Fruit fly (Drosophila melanogaster) whole organism, embryonic: Measurements from ENCODE around the gene CG14174.

Experiments used
- Asciz ChIP-seq: fragments of 200-800 bp; sonication (Bioruptor generic); optimal IDR thresholded peaks from 2 replicates; lab custom pipeline; 2017; ENCODE audit warnings: missing biosample characterization, mild to moderate bottlenecking, missing genetic modification characterization, missing genetic modification reagents
- C15 ChIP-seq: fragments of 200-800 bp; sonication (Bioruptor generic); IDR thresholded peaks from 3 replicates; pipeline ENCODE4 v1.3.6; 2022; ENCODE audit warnings: missing biosample characterization, missing genetic modification characterization
- CG11398 ChIP-seq: fragments of 200-800 bp; sonication (Bioruptor generic); optimal IDR thresholded peaks from 2 replicates; lab custom pipeline; 2016; ENCODE audit warnings: missing biosample characterization, missing genetic modification characterization
- CG11504 ChIP-seq: fragments of 200-800 bp; sonication (Bioruptor generic); optimal IDR thresholded peaks from 3 replicates; lab custom pipeline; 2019; ENCODE audit warnings: missing biosample characterization, mild to moderate bottlenecking, missing genetic modification characterization, moderate library complexity
- CG11560 ChIP-seq: fragments of 200-800 bp; sonication (Bioruptor generic); IDR thresholded peaks from 3 replicates; pipeline ENCODE4 v1.3.6; 2022; ENCODE audit warnings: missing biosample characterization, missing genetic modification characterization
- CG12659 ChIP-seq: fragments of 200-800 bp; sonication (Bioruptor generic); optimal IDR thresholded peaks from 3 replicates; lab custom pipeline; 2017; ENCODE audit warnings: mild to moderate bottlenecking, missing biosample characterization, missing genetic modification reagents, missing genetic modification characterization
- CG15011 ChIP-seq: fragments of 200-800 bp; sonication (Bioruptor generic); optimal IDR thresholded peaks from 3 replicates; lab custom pipeline; 2018; ENCODE audit warnings: missing biosample characterization, mild to moderate bottlenecking, missing genetic modification characterization
- CG15514 ChIP-seq: fragments of 200-800 bp; sonication (Bioruptor generic); optimal IDR thresholded peaks from 3 replicates; lab custom pipeline; 2017; ENCODE audit warnings: missing biosample characterization, missing genetic modification characterization, mild to moderate bottlenecking, moderate library complexity, missing genetic modification reagents
- CG1603 ChIP-seq: fragments of 200-800 bp; sonication (Bioruptor generic); optimal IDR thresholded peaks from 2 replicates; lab custom pipeline; 2019; ENCODE audit warnings: missing biosample characterization, mild to moderate bottlenecking, missing genetic modification characterization, moderate library complexity
- CG2120 ChIP-seq: fragments of 200-800 bp; sonication (Bioruptor generic); optimal IDR thresholded peaks from 3 replicates; lab custom pipeline; 2016; ENCODE audit warnings: missing biosample characterization, missing genetic modification characterization
- CG2889 ChIP-seq: fragments of 200-800 bp; sonication (Bioruptor generic); IDR thresholded peaks from 3 replicates; pipeline ENCODE4 v1.3.6; 2022; ENCODE audit warnings: missing biosample characterization, missing genetic modification characterization
- CG32772 ChIP-seq: fragments of 200-800 bp; sonication (Bioruptor generic); IDR thresholded peaks from 2 replicates; pipeline ENCODE4 v1.3.6; 2022; ENCODE audit warnings: missing biosample characterization, missing genetic modification characterization
- CG4854 ChIP-seq: fragments of 200-800 bp; sonication (Bioruptor generic); optimal IDR thresholded peaks from 2 replicates; lab custom pipeline; 2016; ENCODE audit warnings: missing biosample characterization, missing genetic modification characterization, inconsistent platforms
- CG7839 ChIP-seq: fragments of 200-800 bp; sonication (Bioruptor generic); optimal IDR thresholded peaks from 3 replicates; lab custom pipeline; 2018; ENCODE audit warnings: missing biosample characterization, mild to moderate bottlenecking, missing genetic modification characterization, moderate library complexity
- CG8290 ChIP-seq, 3 experiments: fragments of 200-800 bp; sonication (Bioruptor generic); optimal IDR thresholded peaks; 2 replicates each; lab custom pipeline; 2016 to 2019; ENCODE audit warnings: missing biosample characterization in 3 of 3, missing genetic modification characterization in 3 of 3, mild to moderate bottlenecking in 2 of 3, moderate library complexity in 1 of 3
- CG9609 ChIP-seq: fragments of 200-800 bp; sonication (Bioruptor generic); optimal IDR thresholded peaks from 3 replicates; lab custom pipeline; 2016; ENCODE audit warnings: missing biosample characterization, missing genetic modification characterization
- CG9727 ChIP-seq: fragments of 200-800 bp; sonication (Bioruptor generic); optimal IDR thresholded peaks from 3 replicates; lab custom pipeline; 2017; ENCODE audit warnings: missing biosample characterization, mild to moderate bottlenecking, missing genetic modification characterization
- CHES-1-like ChIP-seq: fragments of 200-800 bp; sonication (Bioruptor generic); optimal IDR thresholded peaks from 2 replicates; lab custom pipeline; 2016; ENCODE audit warnings: missing biosample characterization, missing genetic modification characterization
- Dek ChIP-seq: fragments of 200-800 bp; sonication (Bioruptor generic); optimal IDR thresholded peaks from 3 replicates; lab custom pipeline; 2019; ENCODE audit warnings: missing biosample characterization, mild to moderate bottlenecking, missing genetic modification characterization, moderate library complexity
- Dip2 ChIP-seq: fragments of 200-800 bp; sonication (Bioruptor generic); IDR thresholded peaks from 2 replicates; pipeline ENCODE4 v1.3.6; 2022; ENCODE audit warnings: missing biosample characterization, missing genetic modification characterization
- Drgx ChIP-seq: fragments of 200-800 bp; sonication (Bioruptor generic); IDR thresholded peaks from 2 replicates; pipeline ENCODE4 v1.3.6; 2022; ENCODE audit warnings: missing biosample characterization, missing genetic modification characterization
- Fer1 ChIP-seq: fragments of 200-800 bp; sonication (Bioruptor generic); optimal IDR thresholded peaks from 2 replicates; lab custom pipeline; 2017; ENCODE audit warnings: missing biosample characterization, mild to moderate bottlenecking, missing genetic modification characterization
- Gug ChIP-seq: fragments of 200-800 bp; sonication (Bioruptor generic); IDR thresholded peaks from 4 replicates; pipeline ENCODE4 v1.3.6; 2022; ENCODE audit warnings: missing biosample characterization, missing genetic modification characterization
- HLH4C ChIP-seq: fragments of 200-800 bp; sonication (Bioruptor generic); IDR thresholded peaks from 3 replicates; pipeline ENCODE4 v1.3.6; 2022; ENCODE audit warnings: missing biosample characterization, missing genetic modification characterization; ENCODE audit not compliant: partially characterized antibody
- HLHmδ ChIP-seq: fragments of 200-800 bp; sonication (Bioruptor generic); optimal IDR thresholded peaks from 2 replicates; lab custom pipeline; 2018; ENCODE audit warnings: missing biosample characterization, mild to moderate bottlenecking, missing genetic modification characterization, moderate library complexity
- MBD-R2 ChIP-seq: fragments of 200-800 bp; sonication (Bioruptor generic); IDR thresholded peaks from 2 replicates; pipeline ENCODE4 v1.3.6; 2022; ENCODE audit warnings: missing biosample characterization, missing genetic modification characterization
- MESR4 ChIP-seq: fragments of 200-800 bp; sonication (Bioruptor generic); optimal IDR thresholded peaks from 2 replicates; lab custom pipeline; 2018; ENCODE audit warnings: missing biosample characterization, mild to moderate bottlenecking, missing genetic modification characterization, moderate library complexity
- Oli ChIP-seq: fragments of 200-800 bp; sonication (Bioruptor generic); optimal IDR thresholded peaks from 2 replicates; lab custom pipeline; 2018; ENCODE audit warnings: missing biosample characterization, mild to moderate bottlenecking, missing genetic modification characterization, moderate library complexity
- Ptx1 ChIP-seq: fragments of 200-800 bp; sonication (Bioruptor generic); IDR thresholded peaks from 2 replicates; pipeline ENCODE4 v1.3.6; 2022; ENCODE audit warnings: missing biosample characterization, missing genetic modification characterization
- Stat92E ChIP-seq, 3 experiments: fragments of >200 bp in 2 of 3; fragments of 200-800 bp in 1 of 3; sonication (Bioruptor generic) in 1 of 3; optimal IDR thresholded peaks; 2 replicates each; lab custom pipeline; 2017 to 2019; ENCODE audit warnings: missing biosample characterization in 3 of 3, missing genetic modification characterization in 3 of 3, mild to moderate bottlenecking in 1 of 3, moderate library complexity in 1 of 3
- Tbp ChIP-seq: fragments of >200 bp; optimal IDR thresholded peaks from 2 replicates; lab custom pipeline; 2018; ENCODE audit warnings: missing biosample characterization, missing genetic modification characterization
- YL-1 ChIP-seq: fragments of 200-800 bp; sonication (Bioruptor generic); optimal IDR thresholded peaks from 3 replicates; lab custom pipeline; 2017; ENCODE audit warnings: missing biosample characterization, mild to moderate bottlenecking, missing genetic modification characterization
- ab ChIP-seq: fragments of 200-800 bp; sonication (Bioruptor generic); optimal IDR thresholded peaks from 2 replicates; lab custom pipeline; 2016; ENCODE audit warnings: missing biosample characterization, missing genetic modification characterization
- chif ChIP-seq, 2 experiments: fragments of 200-800 bp; sonication (Bioruptor generic); optimal IDR thresholded peaks; 3 replicates each; lab custom pipeline; 2016; ENCODE audit warnings: missing biosample characterization in 2 of 2, missing genetic modification characterization in 2 of 2
- crp ChIP-seq, 2 experiments: fragments of 200-800 bp; sonication (Bioruptor generic); optimal IDR thresholded peaks; 2 replicates in 1 of 2; 3 replicates in 1 of 2; lab custom pipeline; 2017; ENCODE audit warnings: missing biosample characterization in 2 of 2, missing genetic modification characterization in 2 of 2, mild to moderate bottlenecking in 1 of 2, moderate library complexity in 1 of 2
- dati ChIP-seq: fragments of 200-800 bp; sonication (Bioruptor generic); IDR thresholded peaks from 2 replicates; pipeline ENCODE4 v1.3.6; 2022; ENCODE audit warnings: missing biosample characterization, missing genetic modification characterization
- dm ChIP-seq: fragments of 200-800 bp; sonication (Bioruptor generic); optimal IDR thresholded peaks from 3 replicates; lab custom pipeline; 2016; ENCODE audit warnings: missing biosample characterization, missing genetic modification characterization
- fd102C ChIP-seq: fragments of 200-800 bp; sonication (Bioruptor generic); optimal IDR thresholded peaks from 2 replicates; lab custom pipeline; 2018; ENCODE audit warnings: missing biosample characterization, mild to moderate bottlenecking, missing genetic modification characterization, moderate library complexity
- fru ChIP-seq: fragments of >200 bp; optimal IDR thresholded peaks from 2 replicates; lab custom pipeline; 2017
- ham ChIP-seq: fragments of 200-800 bp; sonication (Bioruptor generic); IDR thresholded peaks from 2 replicates; pipeline ENCODE4 v1.3.6; 2022; ENCODE audit warnings: missing biosample characterization, missing genetic modification characterization
- hkb ChIP-seq, 2 experiments: fragments of 200-800 bp in 1 of 2; fragments of >200 bp in 1 of 2; sonication (Bioruptor generic) in 1 of 2; IDR thresholded peaks in 1 of 2; optimal IDR thresholded peaks in 1 of 2; 2 replicates each; pipeline versions ENCODE4 v1.3.6 to Lab custom; 2017 to 2022; ENCODE audit warnings: missing biosample characterization in 1 of 2, missing genetic modification characterization in 1 of 2
- inv ChIP-seq: fragments of 200-800 bp; sonication (Bioruptor generic); IDR thresholded peaks from 2 replicates; pipeline ENCODE4 v1.3.6; 2022; ENCODE audit warnings: missing biosample characterization, missing genetic modification characterization; ENCODE audit not compliant: partially characterized antibody
- maf-S ChIP-seq: fragments of 200-800 bp; sonication (Bioruptor generic); optimal IDR thresholded peaks from 2 replicates; lab custom pipeline; 2016; ENCODE audit warnings: missing biosample characterization, missing genetic modification characterization
- odd ChIP-seq: fragments of 200-800 bp; sonication (Bioruptor generic); optimal IDR thresholded peaks from 2 replicates; lab custom pipeline; 2017; ENCODE audit warnings: missing biosample characterization, mild to moderate bottlenecking, missing genetic modification characterization
- pho ChIP-seq: fragments of 200-800 bp; sonication (Bioruptor generic); optimal IDR thresholded peaks from 2 replicates; lab custom pipeline; 2016; ENCODE audit warnings: missing biosample characterization, missing genetic modification characterization
- ranshi ChIP-seq: fragments of 200-800 bp; sonication (Bioruptor generic); IDR thresholded peaks from 2 replicates; pipeline ENCODE4 v1.3.6; 2022; ENCODE audit warnings: missing biosample characterization, missing genetic modification characterization
- sisA ChIP-seq: fragments of 200-800 bp; sonication (Bioruptor generic); IDR thresholded peaks from 2 replicates; pipeline ENCODE4 v1.3.6; 2022; ENCODE audit warnings: missing biosample characterization, missing genetic modification characterization
- tin ChIP-seq: fragments of 200-800 bp; sonication (Bioruptor generic); optimal IDR thresholded peaks from 3 replicates; lab custom pipeline; 2016; ENCODE audit warnings: missing biosample characterization, missing genetic modification characterization

CG14174 gene

dm6 chr3L:9713828-9714536 is 5.1 kb upstream of the CG14174 start, which contains the start of gene vsg (continued):
- peak; percentile 77 for TF ChIP-seq tin
- no peak for TF ChIP-seq ham (GFP tag; lab: Robert Waterston, UW)
- peak; percentile 67 for TF ChIP-seq CG1603 (tag; lab: Kevin White, UChicago)
- TF ChIP-seq MBD-R2 (GFP tag; lab: Robert Waterston, UW), result no peak; the same call in 1 of the 2 replicates
- peak; percentile 10 for TF ChIP-seq HLHmδ (GFP tag; lab: Kevin White, UChicago)
- TF ChIP-seq CG9609 (GFP tag; lab: Kevin White, UChicago), result no peak
- TF ChIP-seq Oli, result peak; percentile 81
- peak; percentile 91 for TF ChIP-seq CG12659 (GFP tag; lab: Kevin White, UChicago)
- TF ChIP-seq CG8290 (GFP tag; optimal IDR thresholded peaks at IDR 0.05; lab: Kevin White, UChicago), result peak; percentile 22
- peak in 1 of 2 experiments; percentile 76 for TF ChIP-seq CG8290 (tag; optimal IDR thresholded peaks at IDR 0.05; lab: Kevin White, UChicago)
- no peak for TF ChIP-seq fru (lab: Kevin White, UChicago)
- TF ChIP-seq hkb (optimal IDR thresholded peaks at IDR 0.05; lab: Kevin White, UChicago), result no peak
- peak; percentile 53; the same call in 1 of the 2 replicates for TF ChIP-seq hkb (GFP tag; IDR thresholded peaks at IDR 0.05; lab: Robert Waterston, UW)
- peak; percentile 81 for TF ChIP-seq Dek
- peak; percentile 91 for TF ChIP-seq CG9727 (GFP tag; lab: Kevin White, UChicago)
- no peak for TF ChIP-seq Asciz (GFP tag; lab: Kevin White, UChicago)
- peak; percentile 70; the same call in 2 of the 3 replicates for TF ChIP-seq CG11560
- peak; percentile 0 to 77 for TF ChIP-seq crp (GFP tag; optimal IDR thresholded peaks at IDR 0.05; lab: Kevin White, UChicago)
- peak; percentile 80 for TF ChIP-seq HLH4C
- TF ChIP-seq Fer1 (GFP tag; lab: Kevin White, UChicago), result peak; percentile 63
- peak; percentile 83 for TF ChIP-seq inv
- peak; percentile 89 for TF ChIP-seq CG11504 (tag; lab: Kevin White, UChicago)
- TF ChIP-seq C15, result no peak
- TF ChIP-seq sisA (GFP tag; lab: Robert Waterston, UW), result peak; percentile 55; the same call in 1 of the 2 replicates
- TF ChIP-seq CG11398, result no peak
- no peak for TF ChIP-seq dati (GFP tag; lab: Robert Waterston, UW)
- TF ChIP-seq CG7839 (tag; lab: Kevin White, UChicago), result peak; percentile 88
- peak; percentile 78 for TF ChIP-seq CG2120 (GFP tag; lab: Kevin White, UChicago)
- TF ChIP-seq MESR4 (GFP tag; lab: Kevin White, UChicago), result peak; percentile 93
- TF ChIP-seq Gug (GFP tag; lab: Robert Waterston, UW), result peak; percentile 81; the same call in 3 of the 4 replicates
- TF ChIP-seq odd (GFP tag; lab: Kevin White, UChicago), result peak; percentile 70
- TF ChIP-seq CG4854, result peak; percentile 6
- peak; percentile 62 for TF ChIP-seq YL-1
- TF ChIP-seq CG32772 (GFP tag; lab: Robert Waterston, UW), result peak; percentile 59; the same call in 1 of the 2 replicates
- peak; percentile 36; the same call in 1 of the 2 replicates for TF ChIP-seq Drgx
- peak; percentile 7 to 61 for TF ChIP-seq chif (GFP tag; optimal IDR thresholded peaks at IDR 0.05; lab: Kevin White, UChicago)
- TF ChIP-seq Ptx1 (GFP tag; lab: Robert Waterston, UW), result peak; percentile 79
- no peak for TF ChIP-seq CHES-1-like (GFP tag; lab: Kevin White, UChicago)
- TF ChIP-seq Dip2, result no peak
- TF ChIP-seq CG15011, result no peak
- TF ChIP-seq Stat92E (GFP tag; optimal IDR thresholded peaks at IDR 0.05; lab: Kevin White, UChicago), result no peak
- no peak for TF ChIP-seq fd102C
- TF ChIP-seq maf-S (GFP tag; lab: Kevin White, UChicago), result peak; percentile 38
- peak; percentile 8 for TF ChIP-seq dm (GFP tag; lab: Kevin White, UChicago)
- TF ChIP-seq CG2889, result no peak
- no peak for TF ChIP-seq ab (GFP tag; lab: Kevin White, UChicago)
- no peak; the same call in none of the 2 replicates for TF ChIP-seq ranshi (GFP tag; lab: Robert Waterston, UW)
- peak; percentile 38 for TF ChIP-seq CG15514 (GFP tag; lab: Kevin White, UChicago)
- TF ChIP-seq Tbp (GFP tag; lab: Kevin White, UChicago), result no peak
- TF ChIP-seq pho (GFP tag; lab: Kevin White, UChicago), result peak; percentile 57
